Worm (Caenorhabditis elegans) whole organism, midembryonic: ENCODE measurements around the gene W06G6.15.
A peak's percentile ranks its signal among the peaks of the same experiment; 100 is the strongest.

Source experiments
- T22C8.4 ChIP-seq: fragments of 200-800 bp; sonication (Bioruptor generic); IDR thresholded peaks from 2 replicates; pipeline ENCODE4 v1.3.6; 2022; ENCODE audit warnings: missing genetic modification characterization, missing compliant biosample characterization
- flt-1 ChIP-seq: fragments of 200-800 bp; sonication (Bioruptor generic); IDR thresholded peaks from 2 replicates; pipeline ENCODE4 v1.3.6; 2022; ENCODE audit warnings: missing genetic modification characterization, missing compliant biosample characterization
- klf-2 ChIP-seq: fragments of 200-800 bp; sonication (Bioruptor generic); conservative IDR thresholded peaks from 2 replicates; pipeline ENCODE4 v1.3.6; 2022; ENCODE audit warnings: missing genetic modification reagents, missing genetic modification characterization, missing compliant biosample characterization
- ztf-23 ChIP-seq: fragments of 200-800 bp; sonication (Bioruptor generic); IDR thresholded peaks from 2 replicates; pipeline ENCODE4 v1.3.6; 2022; ENCODE audit warnings: missing genetic modification reagents, missing genetic modification characterization, missing compliant biosample characterization
- ztf-29 ChIP-seq: fragments of 200-800 bp; sonication (Bioruptor generic); IDR thresholded peaks from 2 replicates; pipeline ENCODE4 v1.3.6; 2022; ENCODE audit warnings: missing genetic modification reagents, missing genetic modification characterization, missing compliant biosample characterization

- TF ChIP-seq T22C8.4 (GFP tag; lab: Robert Waterston, UW): no peak
- peak; percentile 84 for TF ChIP-seq flt-1
- TF ChIP-seq ztf-29 (GFP tag; lab: Robert Waterston, UW): no peak
- TF ChIP-seq ztf-23 (GFP tag; lab: Robert Waterston, UW): no peak
- TF ChIP-seq klf-2 (GFP tag; lab: Robert Waterston, UW): no peak
Measured at ce11 chrV:16621894-16622293, 32.4 kb upstream of the W06G6.15 start.
